Worm (Caenorhabditis elegans) whole organism, L4 larva: Measurements from ENCODE around the gene ndub-6.

Source experiments
- F10B5.3 ChIP-seq: sonication (generic microtip); optimal IDR thresholded peaks from 2 replicates; lab custom pipeline; 2016; ENCODE audit warnings: mild to moderate bottlenecking, missing genetic modification characterization, missing compliant biosample characterization
- F37D6.2 ChIP-seq: sonication (generic microtip); optimal IDR thresholded peaks from 2 replicates; lab custom pipeline; 2016; ENCODE audit warnings: mild to moderate bottlenecking, missing genetic modification characterization, missing compliant biosample characterization
- R02D3.7 ChIP-seq: fragments of 150-350 bp; sonication (generic microtip); optimal IDR thresholded peaks from 3 replicates; lab custom pipeline; 2014; ENCODE audit warnings: missing biosample characterization, missing genetic modification characterization
- T26A8.4 ChIP-seq: fragments of 200-800 bp; sonication (Bioruptor generic); IDR thresholded peaks from 2 replicates; pipeline ENCODE4 v1.3.6; 2022; ENCODE audit warnings: missing genetic modification characterization, missing compliant biosample characterization
- Y48G9A.11 ChIP-seq: fragments of 200-800 bp; sonication (Bioruptor generic); IDR thresholded peaks from 2 replicates; pipeline ENCODE4 v1.3.6; 2022; ENCODE audit warnings: missing genetic modification reagents, missing genetic modification characterization, missing compliant biosample characterization
- aha-1 ChIP-seq: fragments of 150-350 bp; peaks from one replicate; lab custom pipeline; 2014; ENCODE audit warnings: missing biosample characterization, missing genetic modification characterization
- aly-2 ChIP-seq: sonication (generic microtip); optimal IDR thresholded peaks from 2 replicates; lab custom pipeline; 2018; ENCODE audit warnings: missing biosample characterization, missing genetic modification characterization
- ama-1 ChIP-seq: fragments of 150-350 bp; optimal IDR thresholded peaks from 2 replicates; lab custom pipeline; 2014; ENCODE audit warnings: inconsistent platforms, mixed read lengths
- ceh-20 ChIP-seq: fragments of 200-800 bp; sonication (Bioruptor generic); IDR thresholded peaks from 2 replicates; pipeline ENCODE4 v1.3.6; 2022; ENCODE audit warnings: missing genetic modification reagents, missing genetic modification characterization, missing compliant biosample characterization
- ceh-28 ChIP-seq: fragments of 150-350 bp; optimal IDR thresholded peaks from 2 replicates; lab custom pipeline; 2014; ENCODE audit warnings: missing biosample characterization, missing genetic modification reagents, missing genetic modification characterization
- ceh-62 ChIP-seq: sonication (generic microtip); optimal IDR thresholded peaks from 2 replicates; lab custom pipeline; 2017; ENCODE audit warnings: missing biosample characterization, missing genetic modification characterization
- daf-16 ChIP-seq, 3 experiments: sonication (generic microtip); optimal IDR thresholded peaks; 2 replicates each; lab custom pipeline; 2016 to 2017; ENCODE audit warnings: missing genetic modification characterization in 3 of 3, missing genetic modification reagents in 3 of 3, mild to moderate bottlenecking in 2 of 3, missing compliant biosample characterization in 2 of 3, missing biosample characterization in 1 of 3, moderate library complexity in 1 of 3
- dmd-8 ChIP-seq: fragments of 200-800 bp; sonication (Bioruptor generic); IDR thresholded peaks from 2 replicates; pipeline ENCODE4 v1.3.6; 2022; ENCODE audit warnings: missing genetic modification characterization, missing compliant biosample characterization
- dmd-9 ChIP-seq: fragments of 200-800 bp; sonication (Bioruptor generic); IDR thresholded peaks from 2 replicates; pipeline ENCODE4 v1.3.6; 2022; ENCODE audit warnings: missing genetic modification reagents, missing genetic modification characterization, missing compliant biosample characterization
- duxl-1 ChIP-seq: sonication (generic microtip); optimal IDR thresholded peaks from 2 replicates; lab custom pipeline; 2016; ENCODE audit warnings: mild to moderate bottlenecking, missing genetic modification characterization, moderate library complexity, missing compliant biosample characterization; ENCODE audit not compliant: poor library complexity
- dve-1 ChIP-seq: sonication (generic microtip); optimal IDR thresholded peaks from 2 replicates; lab custom pipeline; 2017; ENCODE audit warnings: antibody characterized with exemption, mild to moderate bottlenecking, missing genetic modification characterization, missing compliant biosample characterization; ENCODE audit not compliant: insufficient read depth
- egl-27 ChIP-seq: sonication (generic microtip); optimal IDR thresholded peaks from 3 replicates; lab custom pipeline; 2017; ENCODE audit warnings: missing biosample characterization, missing genetic modification reagents, missing genetic modification characterization
- fos-1 ChIP-seq: fragments of 150-350 bp; optimal IDR thresholded peaks from 2 replicates; lab custom pipeline; 2014; ENCODE audit warnings: missing biosample characterization, missing genetic modification characterization
- gei-8 ChIP-seq: fragments of 200-800 bp; sonication (Bioruptor generic); optimal IDR thresholded peaks from 2 replicates; lab custom pipeline; 2018; ENCODE audit warnings: mild to moderate bottlenecking, missing genetic modification characterization, missing compliant biosample characterization
- hif-1 ChIP-seq, 2 experiments: sonication (generic microtip); optimal IDR thresholded peaks; 2 replicates each; lab custom pipeline; 2016 to 2017; ENCODE audit warnings: missing compliant biosample characterization in 2 of 2, missing genetic modification characterization in 2 of 2, missing genetic modification reagents in 2 of 2, missing genotype in 2 of 2, mild to moderate bottlenecking in 1 of 2
- hlh-11 ChIP-seq: fragments of 200-800 bp; sonication (Bioruptor generic); optimal IDR thresholded peaks from 2 replicates; lab custom pipeline; 2018; ENCODE audit warnings: mild to moderate bottlenecking, missing genetic modification characterization, missing compliant biosample characterization
- hlh-30 ChIP-seq: sonication (generic microtip); optimal IDR thresholded peaks from 2 replicates; lab custom pipeline; 2017; ENCODE audit warnings: antibody characterized with exemption, mild to moderate bottlenecking, missing genetic modification characterization, missing compliant biosample characterization; ENCODE audit not compliant: insufficient read depth
- lin-13 ChIP-seq: fragments of 150-350 bp; optimal IDR thresholded peaks from 2 replicates; lab custom pipeline; 2014; ENCODE audit warnings: missing biosample characterization, missing genetic modification reagents, missing genetic modification characterization
- lin-15B ChIP-seq: fragments of 150-350 bp; sonication (generic microtip); optimal IDR thresholded peaks from 3 replicates; lab custom pipeline; 2014; ENCODE audit warnings: missing biosample characterization, missing genetic modification characterization
- lin-39 ChIP-seq: fragments of 150-350 bp; optimal IDR thresholded peaks from 2 replicates; lab custom pipeline; 2014; ENCODE audit warnings: missing biosample characterization, missing genetic modification reagents, missing genetic modification characterization
- madf-9 ChIP-seq: fragments of 200-800 bp; sonication (Bioruptor generic); conservative IDR thresholded peaks from 2 replicates; pipeline ENCODE4 v1.3.6; 2022; ENCODE audit warnings: missing genetic modification reagents, missing genetic modification characterization, missing compliant biosample characterization
- mxl-3 ChIP-seq: fragments of 200-800 bp; sonication (Bioruptor generic); optimal IDR thresholded peaks from 2 replicates; lab custom pipeline; 2018; ENCODE audit warnings: mild to moderate bottlenecking, missing genetic modification characterization, missing compliant biosample characterization
- nhr-10 ChIP-seq: fragments of 150-350 bp; optimal IDR thresholded peaks from 2 replicates; lab custom pipeline; 2014; ENCODE audit warnings: missing biosample characterization, missing genetic modification characterization
- nhr-102 ChIP-seq: sonication (generic microtip); optimal IDR thresholded peaks from 2 replicates; lab custom pipeline; 2016; ENCODE audit warnings: mild to moderate bottlenecking, missing genetic modification characterization, moderate library complexity, missing compliant biosample characterization
- nhr-11 ChIP-seq: fragments of 150-350 bp; optimal IDR thresholded peaks from 2 replicates; lab custom pipeline; 2014; ENCODE audit warnings: missing biosample characterization, missing genetic modification characterization
- nhr-111 ChIP-seq: fragments of 200-800 bp; sonication (Bioruptor generic); optimal IDR thresholded peaks from 2 replicates; lab custom pipeline; 2018; ENCODE audit warnings: mild to moderate bottlenecking, missing genetic modification characterization, missing compliant biosample characterization
- nhr-237 ChIP-seq: sonication (generic microtip); optimal IDR thresholded peaks from 2 replicates; lab custom pipeline; 2017; ENCODE audit warnings: missing biosample characterization, missing genetic modification characterization
- nhr-42 ChIP-seq: fragments of 200-800 bp; sonication (Bioruptor generic); IDR thresholded peaks from 2 replicates; pipeline ENCODE4 v1.3.6; 2022; ENCODE audit warnings: missing genetic modification characterization, missing compliant biosample characterization
- nhr-6 ChIP-seq: fragments of 150-350 bp; optimal IDR thresholded peaks from 2 replicates; lab custom pipeline; 2014; ENCODE audit warnings: missing biosample characterization, missing genetic modification characterization
- pqm-1 ChIP-seq: sonication (generic microtip); optimal IDR thresholded peaks from 2 replicates; lab custom pipeline; 2017; ENCODE audit warnings: missing biosample characterization, missing genetic modification characterization
- saeg-2 ChIP-seq: fragments of 200-800 bp; sonication (Bioruptor generic); IDR thresholded peaks from 2 replicates; pipeline ENCODE4 v1.3.6; 2022; ENCODE audit warnings: missing genetic modification reagents, missing genetic modification characterization, missing compliant biosample characterization
- sdz-12 ChIP-seq: fragments of 200-800 bp; sonication (Bioruptor generic); optimal IDR thresholded peaks from 2 replicates; lab custom pipeline; 2018; ENCODE audit warnings: mild to moderate bottlenecking, missing genetic modification characterization, missing compliant biosample characterization
- skn-1 ChIP-seq: fragments of 150-350 bp; optimal IDR thresholded peaks from 2 replicates; lab custom pipeline; 2014; ENCODE audit warnings: missing biosample characterization, missing genetic modification characterization
- snpc-1.2 ChIP-seq: fragments of 200-800 bp; sonication (Bioruptor generic); IDR thresholded peaks from 2 replicates; pipeline ENCODE4 v1.3.6; 2022; ENCODE audit warnings: missing genetic modification reagents, missing genetic modification characterization, missing compliant biosample characterization
- spr-3 ChIP-seq: fragments of 200-800 bp; sonication (Bioruptor generic); optimal IDR thresholded peaks from 2 replicates; lab custom pipeline; 2018; ENCODE audit warnings: mild to moderate bottlenecking, missing genetic modification characterization, missing compliant biosample characterization
- unc-130 ChIP-seq: sonication (generic microtip); optimal IDR thresholded peaks from 2 replicates; lab custom pipeline; 2016; ENCODE audit warnings: missing genetic modification reagents, missing genetic modification characterization, missing compliant biosample characterization
- unc-62 ChIP-seq, 3 experiments: fragments of 150-350 bp in 1 of 3; sonication (generic microtip); optimal IDR thresholded peaks in 2 of 3; peaks in 1 of 3; 1 replicate in 1 of 3; 2 replicates in 2 of 3; lab custom pipeline; 2014 to 2017; ENCODE audit warnings: missing biosample characterization in 3 of 3, missing genetic modification characterization in 3 of 3, missing genetic modification reagents in 3 of 3, missing genotype in 1 of 3
- vab-7 ChIP-seq: fragments of 200-800 bp; sonication (Bioruptor generic); IDR thresholded peaks from 2 replicates; pipeline ENCODE4 v1.3.6; 2022; ENCODE audit warnings: missing genetic modification reagents, missing genetic modification characterization, missing compliant biosample characterization
- zfp-3 ChIP-seq: fragments of 200-800 bp; sonication (Bioruptor generic); conservative IDR thresholded peaks from 2 replicates; pipeline ENCODE4 v1.3.6; 2022; ENCODE audit warnings: missing genetic modification reagents, missing genetic modification characterization, missing compliant biosample characterization
- zip-2 ChIP-seq: fragments of 150-350 bp; optimal IDR thresholded peaks from 2 replicates; lab custom pipeline; 2014; ENCODE audit warnings: missing biosample characterization, missing genetic modification characterization

The ndub-6 gene

DNA sequence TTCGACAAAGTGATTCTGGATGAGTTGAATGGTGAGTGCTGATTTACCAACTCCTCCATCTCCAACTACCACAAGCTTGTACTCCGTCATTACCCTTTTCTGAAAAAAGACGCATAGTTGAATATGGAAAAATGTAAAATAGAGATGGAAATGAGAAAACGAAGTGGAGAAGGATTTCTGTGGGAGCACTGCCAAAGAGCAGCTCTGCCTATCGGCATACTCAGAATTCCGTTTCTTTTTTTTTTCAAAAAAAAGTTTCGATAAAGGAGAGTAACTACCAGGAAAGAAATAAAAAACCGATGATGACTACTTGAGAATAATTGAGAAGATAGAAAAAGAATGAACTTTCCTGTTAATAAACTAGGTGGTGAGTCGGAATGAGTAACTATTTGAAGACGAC lies 38.8 kb downstream of the ndub-6 start, which contains the start of gene let-60:
Gene let-60 (minus strand): TSS at position 101 of the 400 bp plus-strand sequence.
- no peak for TF ChIP-seq daf-16 (GFP tag; optimal IDR thresholded peaks at IDR 0.05; lab: Kevin White, UChicago)
- no peak for TF ChIP-seq daf-16 (tag; optimal IDR thresholded peaks at IDR 0.05; lab: Kevin White, UChicago)
- TF ChIP-seq aha-1 = peak; percentile 86
- no peak for TF ChIP-seq nhr-42 (GFP tag; lab: Robert Waterston, UW)
- TF ChIP-seq nhr-11 = no peak
- no peak for TF ChIP-seq hlh-30 (tag; lab: Kevin White, UChicago)

DNA sequence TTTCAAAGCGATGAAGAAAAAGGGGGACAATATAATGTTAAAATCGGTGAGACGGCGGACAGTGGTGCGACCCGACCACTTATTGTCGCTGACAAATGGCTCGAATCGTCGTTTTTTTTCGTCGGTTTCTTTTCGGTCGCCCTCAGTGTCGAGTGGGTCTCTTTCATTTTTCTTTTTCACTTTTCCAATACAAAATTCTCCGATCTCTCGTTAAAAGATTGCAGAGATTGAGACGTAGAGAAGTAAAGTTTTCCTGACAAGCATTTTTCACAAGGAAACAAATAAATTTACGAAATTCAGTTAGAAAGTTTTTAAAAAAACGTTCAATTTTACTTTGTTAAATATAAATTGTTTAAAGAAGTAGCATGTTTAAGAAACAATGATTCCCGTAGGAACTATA lies 39.3 kb downstream of the ndub-6 start:
- peak in 1 of 2 experiments; percentile 20 for TF ChIP-seq unc-62 (GFP tag; optimal IDR thresholded peaks at IDR 0.05 in 1 of 2; lab: Kevin White, UChicago)
- no peak for TF ChIP-seq unc-62 (tag; optimal IDR thresholded peaks at IDR 0.05; lab: Kevin White, UChicago)
- TF ChIP-seq hlh-11 (tag; lab: Kevin White, UChicago) = no peak

DNA sequence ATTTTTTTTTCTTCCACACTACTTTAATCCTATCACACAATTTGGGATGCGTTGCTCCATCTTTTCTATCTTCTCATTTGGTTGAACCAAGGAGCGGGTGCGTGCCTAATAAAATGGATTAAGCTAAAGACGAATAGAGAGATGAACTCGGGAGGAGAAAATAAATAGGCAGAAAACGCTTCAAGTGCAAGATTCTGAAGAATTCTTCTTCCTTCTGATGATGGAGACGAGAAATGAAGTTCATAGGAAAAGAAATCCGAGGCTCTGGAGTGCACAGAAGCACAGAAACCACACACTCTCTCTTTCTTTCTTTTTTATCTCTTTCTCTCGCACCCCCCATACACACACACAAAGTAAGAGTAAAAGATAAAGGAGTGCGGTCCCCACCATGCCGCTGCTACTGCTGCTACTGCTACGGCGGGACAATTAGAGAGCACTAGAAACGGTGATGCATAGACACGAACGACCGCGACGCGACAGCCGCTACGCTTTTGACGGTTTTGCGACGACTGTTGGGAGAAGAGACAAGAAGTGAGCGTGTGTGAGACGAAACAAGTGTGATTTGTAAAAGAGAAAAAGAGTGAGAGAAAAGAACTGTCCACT lies 40.0 kb downstream of the ndub-6 start:
- TF ChIP-seq hlh-11 (tag; lab: Kevin White, UChicago) (peak; percentile 98), F37D6.2 (tag; lab: Kevin White, UChicago) (peak; percentile 18), zip-2 (tag; lab: Kevin White, UChicago) (no peak), dmd-9 (no peak), nhr-102 (tag; lab: Kevin White, UChicago) (peak; percentile 61), egl-27 (tag; lab: Kevin White, UChicago) (no peak), unc-130 (GFP tag; lab: Kevin White, UChicago) (no peak), gei-8 (GFP tag; lab: Kevin White, UChicago) (no peak), duxl-1 (no peak), lin-13 (GFP tag; lab: Kevin White, UChicago) (no peak), Y48G9A.11 (GFP tag; lab: Robert Waterston, UW) (no peak), spr-3 (GFP tag; lab: Kevin White, UChicago) (no peak), hlh-30 (tag; lab: Kevin White, UChicago) (peak; percentile 81), aha-1 (peak; percentile 95), nhr-237 (tag; lab: Kevin White, UChicago) (no peak), pqm-1 (tag; lab: Kevin White, UChicago) (peak; percentile 74), ceh-62 (tag; lab: Kevin White, UChicago) (no peak), daf-16 (GFP tag; optimal IDR thresholded peaks at IDR 0.05; lab: Kevin White, UChicago) (peak in 1 of 2 experiments; percentile 14), daf-16 (tag; optimal IDR thresholded peaks at IDR 0.05; lab: Kevin White, UChicago) (peak; percentile 68), nhr-6 (tag; lab: Kevin White, UChicago) (peak; percentile 85), hif-1 (tag; optimal IDR thresholded peaks at IDR 0.05; lab: Kevin White, UChicago) (peak in 1 of 2 experiments; percentile 64), dve-1 (tag; lab: Kevin White, UChicago) (peak; percentile 92), saeg-2 (GFP tag; lab: Robert Waterston, UW) (no peak), aly-2 (tag; lab: Kevin White, UChicago) (no peak), mxl-3 (GFP tag; lab: Kevin White, UChicago) (peak; percentile 98), madf-9 (peak; percentile 39; the same call in 1 of the 2 replicates), vab-7 (GFP tag; lab: Robert Waterston, UW) (no peak), ama-1 (no peak), F10B5.3 (tag; lab: Kevin White, UChicago) (no peak), ceh-20 (GFP tag; lab: Robert Waterston, UW) (0 out of 2 replicates have a peak, but pooled peaks have one; percentile 26), zfp-3 (GFP tag; lab: Robert Waterston, UW) (no peak), snpc-1.2 (GFP tag; lab: Robert Waterston, UW) (no peak), dmd-8 (0 out of 2 replicates have a peak, but pooled peaks have one; percentile 39), lin-15B (tag; lab: Kevin White, UChicago) (no peak), nhr-10 (tag; lab: Kevin White, UChicago) (no peak), skn-1 (tag; lab: Kevin White, UChicago) (no peak), R02D3.7 (tag; lab: Kevin White, UChicago) (no peak), fos-1 (tag; lab: Kevin White, UChicago) (no peak), T26A8.4 (no peak), nhr-111 (GFP tag; lab: Kevin White, UChicago) (no peak), sdz-12 (no peak), ceh-28 (tag; lab: Kevin White, UChicago) (peak; percentile 16), lin-39 (tag; lab: Kevin White, UChicago) (no peak)
